Worm (Caenorhabditis elegans): ENCODE measurements around the gene F12A10.1.
A peak's percentile ranks its signal among the peaks of the same experiment; 100 is the strongest.

Gene F12A10.1

ce11 chrII:5500470-5500869 is 4.1 kb downstream of the F12A10.1 start, which contains the start of gene fzy-1:
Gene fzy-1, plus strand, starts transcription at chrII:5500770.
- TF ChIP-seq K02D7.2 (tag; optimal IDR thresholded peaks at IDR 0.05): no peak
- TF ChIP-seq hlh-13 (GFP tag; optimal IDR thresholded peaks at IDR 0.05): no peak
- no peak for TF ChIP-seq ceh-9 (tag; optimal IDR thresholded peaks at IDR 0.05)
- TF ChIP-seq sox-4 (tag; optimal IDR thresholded peaks at IDR 0.05): no peak
- TF ChIP-seq sdc-2 (tag; optimal IDR thresholded peaks at IDR 0.05): no peak
- no peak for TF ChIP-seq eyg-1 (tag; optimal IDR thresholded peaks at IDR 0.05)
- no peak for TF ChIP-seq ceh-19 (GFP tag; optimal IDR thresholded peaks at IDR 0.05)
- no peak for TF ChIP-seq lin-11 (tag; optimal IDR thresholded peaks at IDR 0.05)
- TF ChIP-seq hlh-8 (tag; optimal IDR thresholded peaks at IDR 0.05): no peak
- no peak for TF ChIP-seq pax-1 (tag; optimal IDR thresholded peaks at IDR 0.05)
- TF ChIP-seq fax-1 (tag; optimal IDR thresholded peaks at IDR 0.05): no peak
- no peak for TF ChIP-seq nfya-1 (tag; optimal IDR thresholded peaks at IDR 0.05)
- TF ChIP-seq ceh-14 (tag; optimal IDR thresholded peaks at IDR 0.05): no peak
- TF ChIP-seq fkh-6 (tag; optimal IDR thresholded peaks at IDR 0.05): no peak
- TF ChIP-seq K09A11.1 (tag; optimal IDR thresholded peaks at IDR 0.05; ENCODE audit: insufficient read depth): no peak
- no peak for TF ChIP-seq ceh-45 (GFP tag; IDR thresholded peaks at IDR 0.05)
- no peak for TF ChIP-seq ceh-48 (tag; optimal IDR thresholded peaks at IDR 0.05)

ce11 chrII:5500986-5501657 is 4.8 kb downstream of the F12A10.1 start, which contains the start of gene F12A10.8:
Gene F12A10.8, minus strand, starts transcription at chrII:5501064.
- peak; percentile 81 for TF ChIP-seq unc-42 (tag; optimal IDR thresholded peaks at IDR 0.05)
- no peak for TF ChIP-seq fkh-6 (tag; optimal IDR thresholded peaks at IDR 0.05)

- TF ChIP-seq ceh-9 (tag; optimal IDR thresholded peaks at IDR 0.05): no peak
- peak; percentile 74 for TF ChIP-seq elt-2 (tag; optimal IDR thresholded peaks at IDR 0.05)
- no peak for TF ChIP-seq ceh-6 (GFP tag; optimal IDR thresholded peaks at IDR 0.05)
- TF ChIP-seq pha-4 (tag; optimal IDR thresholded peaks at IDR 0.05): no peak
- TF ChIP-seq lin-11 (tag; optimal IDR thresholded peaks at IDR 0.05): no peak
These were observed 7.4 kb downstream of the F12A10.1 start, which contains the start of gene cyp-44A1 for ce11 chrII:5503760-5504159. Gene cyp-44A1, plus strand, starts transcription at chrII:5504044.

- no peak for TF ChIP-seq unc-86 (tag; optimal IDR thresholded peaks at IDR 0.05)
- TF ChIP-seq elt-2 (tag; optimal IDR thresholded peaks at IDR 0.05): peak; percentile 6
These were observed 9.5 kb downstream of the F12A10.1 start, which contains the start of gene npp-24 for ce11 chrII:5505820-5506287. Gene npp-24, plus strand, starts transcription at chrII:5505870.

ce11 chrII:5511417-5512353 is 15.3 kb downstream of the F12A10.1 start:
- no peak for TF ChIP-seq pag-3 (tag; optimal IDR thresholded peaks at IDR 0.05; ENCODE audit: borderline replicate concordance)
- peak; percentile 65 for TF ChIP-seq ceh-31 (tag; optimal IDR thresholded peaks at IDR 0.05)
- no peak for TF ChIP-seq unc-3 (GFP tag; conservative IDR thresholded peaks at IDR 0.05)
- TF ChIP-seq unc-3 (tag; optimal IDR thresholded peaks at IDR 0.05): no peak
- TF ChIP-seq unc-86 (tag; optimal IDR thresholded peaks at IDR 0.05): no peak
- peak; percentile 35 for TF ChIP-seq tbx-7 (tag; optimal IDR thresholded peaks at IDR 0.05)
- peak; percentile 60 for TF ChIP-seq unc-42 (tag; optimal IDR thresholded peaks at IDR 0.05)
- TF ChIP-seq ets-4 (tag; optimal IDR thresholded peaks at IDR 0.05): peak; percentile 44
- peak; percentile 33 for TF ChIP-seq tbx-2 (tag; optimal IDR thresholded peaks at IDR 0.05)
- peak; percentile 13 for TF ChIP-seq C08G9.2 (tag; optimal IDR thresholded peaks at IDR 0.05)
- peak; percentile 53 for TF ChIP-seq ceh-14 (tag; optimal IDR thresholded peaks at IDR 0.05)
- no peak for TF ChIP-seq hlh-15 (tag; optimal IDR thresholded peaks at IDR 0.05)

All from whole organism, late embryonic.